Worm (Caenorhabditis elegans) whole organism, early embryonic: Measurements from ENCODE around the gene C27H5.6.

Experiments used
- B0310.2 ChIP-seq: sonication (generic microtip); optimal IDR thresholded peaks from 2 replicates; lab custom pipeline; 2016; ENCODE audit warnings: mild to moderate bottlenecking, missing genetic modification characterization, missing compliant biosample characterization
- ama-1 ChIP-seq: fragments of 150-350 bp; optimal IDR thresholded peaks from 2 replicates; lab custom pipeline; 2014
- ets-7 ChIP-seq: sonication (generic microtip); optimal IDR thresholded peaks from 2 replicates; lab custom pipeline; 2016; ENCODE audit warnings: missing genotype, missing genetic modification characterization, missing compliant biosample characterization
- hmbx-1 ChIP-seq: sonication (generic microtip); optimal IDR thresholded peaks from 2 replicates; lab custom pipeline; 2016; ENCODE audit warnings: mild to moderate bottlenecking, missing genetic modification characterization, missing compliant biosample characterization
- hmg-4 ChIP-seq: fragments of 200-800 bp; sonication (Bioruptor generic); optimal IDR thresholded peaks from 2 replicates; lab custom pipeline; 2018; ENCODE audit warnings: mild to moderate bottlenecking, missing genetic modification characterization, missing compliant biosample characterization
- hnd-1 ChIP-seq: sonication (generic microtip); optimal IDR thresholded peaks from 2 replicates; lab custom pipeline; 2016; ENCODE audit warnings: missing genetic modification characterization, missing compliant biosample characterization
- pes-1 ChIP-seq: fragments of 200-800 bp; sonication (Bioruptor generic); IDR thresholded peaks from 2 replicates; pipeline ENCODE4 v1.3.6; 2022; ENCODE audit warnings: missing genetic modification reagents, missing genetic modification characterization, missing compliant biosample characterization
- tbx-11 ChIP-seq: fragments of 200-800 bp; sonication (Bioruptor generic); IDR thresholded peaks from 2 replicates; pipeline ENCODE4 v1.3.6; 2022; ENCODE audit warnings: missing genetic modification characterization, missing compliant biosample characterization
- tbx-37 ChIP-seq: fragments of 200-800 bp; sonication (Bioruptor generic); conservative IDR thresholded peaks from 2 replicates; pipeline ENCODE4 v1.3.6; 2022; ENCODE audit warnings: missing genetic modification reagents, missing genetic modification characterization, missing compliant biosample characterization

DNA sequence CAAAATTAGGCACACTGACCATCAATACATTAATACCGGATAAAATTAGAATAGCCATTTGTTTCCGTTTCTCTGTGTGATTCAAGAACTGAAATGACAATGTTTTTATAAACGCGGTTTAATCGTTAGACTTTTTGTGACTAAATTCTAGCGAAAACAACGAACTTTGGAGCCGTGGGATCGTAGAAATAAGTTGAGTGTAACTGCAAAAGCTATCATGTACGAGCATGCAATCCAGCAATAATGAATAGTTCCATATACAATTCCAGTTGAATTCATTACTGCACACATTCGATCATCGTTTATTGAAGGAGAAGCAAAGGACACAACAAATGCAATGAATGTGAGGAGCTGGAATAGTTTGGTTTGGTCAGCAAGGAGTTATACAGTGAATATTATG is 893 bp downstream of the C27H5.6 start:
- TF ChIP-seq hmg-4 (GFP tag; lab: Kevin White, UChicago) = no peak
- TF ChIP-seq hmbx-1 = no peak
- no peak for TF ChIP-seq tbx-11 (GFP tag; lab: Robert Waterston, UW)
- TF ChIP-seq hnd-1 (tag; lab: Kevin White, UChicago) = no peak
- TF ChIP-seq ama-1 (lab: Kevin White, UChicago) = no peak
- TF ChIP-seq pes-1 = no peak
- TF ChIP-seq ets-7 (tag; lab: Kevin White, UChicago) = no peak
- no peak for TF ChIP-seq tbx-37 (GFP tag; lab: Robert Waterston, UW)
- no peak for TF ChIP-seq B0310.2 (tag; lab: Kevin White, UChicago)
